Fruit fly (Drosophila melanogaster) whole organism, pupa: ENCODE results near the gene MED25.

Experiments
- CG10348 ChIP-seq: fragments of 200-800 bp; sonication (Bioruptor generic); IDR thresholded peaks from 2 replicates; pipeline ENCODE4 v1.3.6; 2022; ENCODE audit warnings: missing biosample characterization, missing genetic modification characterization
- CG14655 ChIP-seq: fragments of 200-800 bp; sonication (Bioruptor generic); optimal IDR thresholded peaks from 3 replicates; lab custom pipeline; 2017; ENCODE audit warnings: mild to moderate bottlenecking, missing biosample characterization, missing genetic modification reagents, missing genetic modification characterization
- CG15710 ChIP-seq: fragments of 200-800 bp; sonication (Bioruptor generic); optimal IDR thresholded peaks from 2 replicates; lab custom pipeline; 2018; ENCODE audit warnings: missing biosample characterization, mild to moderate bottlenecking, missing genetic modification characterization, moderate library complexity
- CG17806 ChIP-seq: fragments of 200-800 bp; sonication (Bioruptor generic); optimal IDR thresholded peaks from 2 replicates; lab custom pipeline; 2018; ENCODE audit warnings: missing biosample characterization, mild to moderate bottlenecking, missing genetic modification characterization, moderate library complexity
- CG32121 ChIP-seq: fragments of 200-800 bp; sonication (Bioruptor generic); IDR thresholded peaks from 2 replicates; pipeline ENCODE4 v1.3.6; 2022; ENCODE audit warnings: missing biosample characterization, missing genetic modification characterization
- CG34367 ChIP-seq: fragments of 200-800 bp; sonication (Bioruptor generic); optimal IDR thresholded peaks from 2 replicates; lab custom pipeline; 2018; ENCODE audit warnings: missing biosample characterization, mild to moderate bottlenecking, missing genetic modification characterization
- CG4496 ChIP-seq: fragments of 200-800 bp; sonication (Bioruptor generic); IDR thresholded peaks from 3 replicates; pipeline ENCODE4 v1.3.6; 2022; ENCODE audit warnings: missing biosample characterization, missing genetic modification characterization
- CG8159 ChIP-seq: fragments of 200-800 bp; sonication (Bioruptor generic); optimal IDR thresholded peaks from 3 replicates; lab custom pipeline; 2018; ENCODE audit warnings: missing biosample characterization, mild to moderate bottlenecking, missing genetic modification characterization, moderate library complexity
- CG8301 ChIP-seq: fragments of 200-800 bp; sonication (Bioruptor generic); optimal IDR thresholded peaks from 2 replicates; lab custom pipeline; 2018; ENCODE audit warnings: missing biosample characterization, mild to moderate bottlenecking, missing genetic modification characterization
- CG9948 ChIP-seq: fragments of 200-800 bp; sonication (Bioruptor generic); optimal IDR thresholded peaks from 2 replicates; lab custom pipeline; 2018; ENCODE audit warnings: missing biosample characterization, mild to moderate bottlenecking, missing genetic modification characterization, moderate library complexity
- EcR ChIP-seq: fragments of 200-800 bp; sonication (Bioruptor generic); optimal IDR thresholded peaks from 3 replicates; lab custom pipeline; 2019; ENCODE audit warnings: missing biosample characterization, missing genetic modification characterization, mild to moderate bottlenecking, moderate library complexity, missing genetic modification reagents
- Ets98B ChIP-seq: fragments of 200-800 bp; sonication (Bioruptor generic); IDR thresholded peaks from 2 replicates; pipeline ENCODE4 v1.3.6; 2022; ENCODE audit warnings: missing biosample characterization, missing genetic modification characterization
- Pif1B ChIP-seq: fragments of 200-800 bp; sonication (Bioruptor generic); optimal IDR thresholded peaks from 3 replicates; lab custom pipeline; 2016; ENCODE audit warnings: missing biosample characterization, missing genetic modification characterization
- fd96Ca ChIP-seq: fragments of 200-800 bp; sonication (Bioruptor generic); IDR thresholded peaks from 3 replicates; pipeline ENCODE4 v1.3.6; 2022; ENCODE audit warnings: missing biosample characterization, missing genetic modification characterization

- no peak for TF ChIP-seq CG10348 (GFP tag; lab: Robert Waterston, UW)
- TF ChIP-seq CG32121: no peak
- TF ChIP-seq CG9948 (tag; lab: Kevin White, UChicago): no peak
- no peak for TF ChIP-seq CG8301 (tag; lab: Kevin White, UChicago)
- no peak for TF ChIP-seq CG34367 (tag; lab: Kevin White, UChicago)
- no peak for TF ChIP-seq Pif1B (GFP tag; lab: Kevin White, UChicago)
- no peak for TF ChIP-seq CG14655 (GFP tag; lab: Kevin White, UChicago)
- no peak for TF ChIP-seq CG8159 (tag; lab: Kevin White, UChicago)
- TF ChIP-seq EcR (GFP tag; lab: Kevin White, UChicago): no peak
- no peak for TF ChIP-seq CG15710
- TF ChIP-seq Ets98B (GFP tag; lab: Robert Waterston, UW): no peak
- TF ChIP-seq CG4496 (GFP tag; lab: Robert Waterston, UW): no peak
- TF ChIP-seq CG17806 (tag; lab: Kevin White, UChicago): no peak
- no peak for TF ChIP-seq fd96Ca (GFP tag; lab: Robert Waterston, UW)
Observed at dm6 chr3R:20006617-20007016, 2.1 kb upstream of the MED25 start.
